Worm (Caenorhabditis elegans) whole organism, L4/young adult: Measurements from ENCODE around the gene mut-15.

Experiments used
- W03F9.2 ChIP-seq: fragments of 150-350 bp; optimal IDR thresholded peaks from 2 replicates; lab custom pipeline; 2014; ENCODE audit warnings: missing biosample characterization, missing genetic modification characterization
- dao-5 ChIP-seq: sonication (generic microtip); optimal IDR thresholded peaks from 2 replicates; lab custom pipeline; 2016; ENCODE audit warnings: missing genotype, missing genetic modification characterization, moderate library complexity, missing compliant biosample characterization
- him-1 ChIP-seq: sonication (generic microtip); optimal IDR thresholded peaks from 2 replicates; lab custom pipeline; 2016; ENCODE audit warnings: missing genotype, missing genetic modification reagents, missing genetic modification characterization, missing compliant biosample characterization

mut-15 gene

ce11 chrV:15000055-15000704 is 2.2 kb upstream of the mut-15 start, which contains the start of gene rps-16:
rps-16 (minus strand) TSS chrV:15000541.
- TF ChIP-seq dao-5 (tag; lab: Kevin White, UChicago) (peak; percentile 19), him-1 (tag; lab: Kevin White, UChicago) (no peak)

ce11 chrV:15001536-15001935 is 807 bp upstream of the mut-15 start:
- no peak for TF ChIP-seq dao-5 (tag; lab: Kevin White, UChicago)
- no peak for TF ChIP-seq him-1 (tag; lab: Kevin White, UChicago)
- TF ChIP-seq W03F9.2: no peak

ce11 chrV:15004800-15005199 is 2.5 kb downstream of the mut-15 start, which contains the start of gene hrde-2:
hrde-2 (plus strand) TSS chrV:15005100.
- TF ChIP-seq dao-5 (tag; lab: Kevin White, UChicago) (no peak), him-1 (tag; lab: Kevin White, UChicago) (no peak), W03F9.2 (no peak)

ce11 chrV:15011560-15011959 is 9.2 kb downstream of the mut-15 start, which contains the start of gene nmr-2:
nmr-2 (minus strand) TSS chrV:15011660.
- TF ChIP-seq dao-5 (tag; lab: Kevin White, UChicago) (no peak), him-1 (tag; lab: Kevin White, UChicago) (no peak), W03F9.2 (no peak)

ce11 chrV:15012542-15013301 is 10.4 kb downstream of the mut-15 start:
- TF ChIP-seq W03F9.2: no peak

ce11 chrV:15013328-15013727 is 11.0 kb downstream of the mut-15 start:
- TF ChIP-seq him-1 (tag; lab: Kevin White, UChicago) (no peak), dao-5 (tag; lab: Kevin White, UChicago) (no peak), W03F9.2 (no peak)

- TF ChIP-seq him-1 (tag; lab: Kevin White, UChicago) (no peak), dao-5 (tag; lab: Kevin White, UChicago) (no peak), W03F9.2 (no peak)
These were observed 11.8 kb downstream of the mut-15 start, which contains the start of gene obr-2 for ce11 chrV:15014164-15014563. obr-2 (minus strand) TSS chrV:15014264.

- TF ChIP-seq W03F9.2 (no peak), dao-5 (tag; lab: Kevin White, UChicago) (no peak), him-1 (tag; lab: Kevin White, UChicago) (no peak)
These were observed 13.5 kb downstream of the mut-15 start for ce11 chrV:15015799-15016198.

ce11 chrV:15016795-15017429 is 14.6 kb downstream of the mut-15 start:
- no peak for TF ChIP-seq him-1 (tag; lab: Kevin White, UChicago)
- TF ChIP-seq dao-5 (tag; lab: Kevin White, UChicago): no peak
- no peak for TF ChIP-seq W03F9.2

- TF ChIP-seq W03F9.2 (no peak), dao-5 (tag; lab: Kevin White, UChicago) (no peak), him-1 (tag; lab: Kevin White, UChicago) (no peak)
These were observed 17.9 kb downstream of the mut-15 start, which contains the start of gene F14H8.2 for ce11 chrV:15020229-15020628. F14H8.2 (minus strand) TSS chrV:15020329.

ce11 chrV:15020732-15021131 is 18.4 kb downstream of the mut-15 start, which contains the start of gene F14H8.5:
F14H8.5 (plus strand) TSS chrV:15021032.
- TF ChIP-seq dao-5 (tag; lab: Kevin White, UChicago) (no peak), W03F9.2 (no peak), him-1 (tag; lab: Kevin White, UChicago) (no peak)

- TF ChIP-seq him-1 (tag; lab: Kevin White, UChicago) (no peak), dao-5 (tag; lab: Kevin White, UChicago) (no peak), W03F9.2 (no peak)
These were observed 21.2 kb downstream of the mut-15 start, which contains the start of gene F14H8.4 for ce11 chrV:15023544-15023943. F14H8.4 (plus strand) TSS chrV:15023844.

- TF ChIP-seq W03F9.2 (no peak), dao-5 (tag; lab: Kevin White, UChicago) (no peak), him-1 (tag; lab: Kevin White, UChicago) (no peak)
These were observed 26.7 kb downstream of the mut-15 start, which contains the start of gene F14H8.8 for ce11 chrV:15028896-15029519. F14H8.8 (plus strand) TSS chrV:15029469.
